Worm (Caenorhabditis elegans): ENCODE data around the gene ufd-3.

DNA sequence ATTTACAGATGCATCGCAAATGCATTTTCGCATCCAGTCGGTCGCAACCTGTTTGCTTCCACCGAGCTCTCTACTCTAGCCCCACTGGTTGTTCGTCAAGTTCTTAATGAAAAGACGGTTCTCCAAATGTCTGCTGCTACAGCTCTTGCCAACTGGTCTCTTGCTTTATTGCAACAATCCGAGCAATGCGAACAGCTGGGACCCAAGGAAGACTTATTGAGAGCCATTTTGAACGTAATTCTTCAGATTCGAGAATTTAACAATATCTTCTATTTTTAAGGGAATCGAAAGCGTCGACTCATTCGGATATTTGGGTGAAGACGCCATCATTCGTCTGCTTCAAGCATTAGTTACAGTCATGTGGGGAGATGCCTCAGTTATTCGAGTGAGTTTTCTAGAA is 2.7 kb downstream of the ufd-3 start:
- no peak for TF ChIP-seq aly-1 (tag; optimal IDR thresholded peaks at IDR 0.05)
- no peak for TF ChIP-seq F13C5.2 (tag; optimal IDR thresholded peaks at IDR 0.05)
- no peak for TF ChIP-seq B0310.2 (tag; optimal IDR thresholded peaks at IDR 0.05)
- TF ChIP-seq flt-1 (GFP tag; IDR thresholded peaks at IDR 0.05), result no peak
- no peak for TF ChIP-seq ama-1 (optimal IDR thresholded peaks at IDR 0.05)

Measured in whole organism, early embryonic.